Worm (Caenorhabditis elegans) whole organism, L4/young adult: ENCODE measurements around the gene ugt-57.

Experiments
- W03F9.2 ChIP-seq: fragments of 150-350 bp; optimal IDR thresholded peaks from 2 replicates; lab custom pipeline; 2014; ENCODE audit warnings: missing biosample characterization, missing genetic modification characterization
- dao-5 ChIP-seq: sonication (generic microtip); optimal IDR thresholded peaks from 2 replicates; lab custom pipeline; 2016; ENCODE audit warnings: missing genotype, missing genetic modification characterization, moderate library complexity, missing compliant biosample characterization
- him-1 ChIP-seq: sonication (generic microtip); optimal IDR thresholded peaks from 2 replicates; lab custom pipeline; 2016; ENCODE audit warnings: missing genotype, missing genetic modification reagents, missing genetic modification characterization, missing compliant biosample characterization

Gene ugt-57

ce11 chrX:6991427-6991826 lies at the start of gene ugt-57:
Gene ugt-57 (plus strand): TSS chrX:6991727.
- TF ChIP-seq W03F9.2 (tag; lab: Kevin White, UChicago) (no peak), dao-5 (no peak), him-1 (tag; lab: Kevin White, UChicago) (no peak)

- TF ChIP-seq W03F9.2 (tag; lab: Kevin White, UChicago) = no peak
Observed at ce11 chrX:6946789-6947188, 44.7 kb upstream of the ugt-57 start.

ce11 chrX:6953339-6953738 lies 38.2 kb upstream of the ugt-57 start:
- TF ChIP-seq him-1 (tag; lab: Kevin White, UChicago) = no peak
- TF ChIP-seq dao-5 = no peak
- TF ChIP-seq W03F9.2 (tag; lab: Kevin White, UChicago) = no peak

- TF ChIP-seq him-1 (tag; lab: Kevin White, UChicago) = no peak
- no peak for TF ChIP-seq W03F9.2 (tag; lab: Kevin White, UChicago)
- TF ChIP-seq dao-5 = no peak
Observed at ce11 chrX:6956299-6956698, 35.2 kb upstream of the ugt-57 start, which contains the start of gene inx-1. Gene inx-1 (minus strand): TSS chrX:6956399.

- no peak for TF ChIP-seq W03F9.2 (tag; lab: Kevin White, UChicago)
- no peak for TF ChIP-seq dao-5
- no peak for TF ChIP-seq him-1 (tag; lab: Kevin White, UChicago)
Observed at ce11 chrX:6958914-6959313, 32.6 kb upstream of the ugt-57 start.

- TF ChIP-seq him-1 (tag; lab: Kevin White, UChicago) (no peak), dao-5 (no peak), W03F9.2 (tag; lab: Kevin White, UChicago) (no peak)
Observed at ce11 chrX:6959534-6959933, 32.0 kb upstream of the ugt-57 start.

- TF ChIP-seq W03F9.2 (tag; lab: Kevin White, UChicago) (no peak), dao-5 (no peak), him-1 (tag; lab: Kevin White, UChicago) (no peak)
Observed at ce11 chrX:6962347-6962746, 29.2 kb upstream of the ugt-57 start.

- no peak for TF ChIP-seq dao-5
- no peak for TF ChIP-seq W03F9.2 (tag; lab: Kevin White, UChicago)
- no peak for TF ChIP-seq him-1 (tag; lab: Kevin White, UChicago)
Observed at ce11 chrX:6963842-6964241, 27.7 kb upstream of the ugt-57 start.

ce11 chrX:6967057-6967456 lies 24.5 kb upstream of the ugt-57 start, which contains the start of gene F01E11.3:
Gene F01E11.3 (plus strand): TSS chrX:6967357.
- TF ChIP-seq W03F9.2 (tag; lab: Kevin White, UChicago) (no peak), dao-5 (no peak), him-1 (tag; lab: Kevin White, UChicago) (no peak)

ce11 chrX:6968553-6968952 lies 23.0 kb upstream of the ugt-57 start:
- TF ChIP-seq dao-5 (no peak), him-1 (tag; lab: Kevin White, UChicago) (no peak), W03F9.2 (tag; lab: Kevin White, UChicago) (no peak)

- TF ChIP-seq W03F9.2 (tag; lab: Kevin White, UChicago) (no peak), him-1 (tag; lab: Kevin White, UChicago) (no peak), dao-5 (no peak)
Observed at ce11 chrX:6970134-6970533, 21.4 kb upstream of the ugt-57 start.

ce11 chrX:6971301-6971700 lies 20.2 kb upstream of the ugt-57 start:
- no peak for TF ChIP-seq him-1 (tag; lab: Kevin White, UChicago)
- no peak for TF ChIP-seq W03F9.2 (tag; lab: Kevin White, UChicago)
- TF ChIP-seq dao-5 = no peak

ce11 chrX:6988212-6988611 lies 3.3 kb upstream of the ugt-57 start:
- no peak for TF ChIP-seq dao-5
- TF ChIP-seq him-1 (tag; lab: Kevin White, UChicago) = no peak
- no peak for TF ChIP-seq W03F9.2 (tag; lab: Kevin White, UChicago)

- TF ChIP-seq him-1 (tag; lab: Kevin White, UChicago) (no peak), W03F9.2 (tag; lab: Kevin White, UChicago) (no peak), dao-5 (no peak)
Observed at ce11 chrX:6989342-6989741, 2.2 kb upstream of the ugt-57 start, which contains the start of gene F01E11.18. Gene F01E11.18 (plus strand): TSS chrX:6989642.

- TF ChIP-seq W03F9.2 (tag; lab: Kevin White, UChicago) (no peak), dao-5 (no peak), him-1 (tag; lab: Kevin White, UChicago) (no peak)
Observed at ce11 chrX:6996448-6996847, 4.9 kb downstream of the ugt-57 start, which contains the start of the genes F01E11.20 and tsp-16. Gene F01E11.20 (minus strand): TSS chrX:6996548. Gene tsp-16 (minus strand): TSS chrX:6996620.
